Fruit fly (Drosophila melanogaster) whole organism, embryonic: ENCODE results near the gene Cpr62Bc.

ENCODE experiments used
- Ada2b ChIP-seq: fragments of 200-800 bp; sonication (Bioruptor generic); IDR thresholded peaks from 2 replicates; pipeline ENCODE4 v1.3.6; 2022; ENCODE audit warnings: missing biosample characterization, missing genetic modification characterization
- Aef1 ChIP-seq: fragments of 200-800 bp; sonication (Bioruptor generic); IDR thresholded peaks from 3 replicates; pipeline ENCODE4 v1.3.6; 2022; ENCODE audit warnings: missing biosample characterization, missing genetic modification characterization
- Antp ChIP-seq: fragments of 200-800 bp; sonication (Bioruptor generic); optimal IDR thresholded peaks from 3 replicates; lab custom pipeline; 2016; ENCODE audit warnings: missing biosample characterization, missing genetic modification characterization
- CG10209 ChIP-seq: fragments of 200-800 bp; sonication (Bioruptor generic); optimal IDR thresholded peaks from 3 replicates; lab custom pipeline; 2017; ENCODE audit warnings: missing biosample characterization, mild to moderate bottlenecking, missing genetic modification characterization, missing genetic modification reagents
- CG11085 ChIP-seq: fragments of 200-800 bp; sonication (Bioruptor generic); IDR thresholded peaks from 2 replicates; pipeline ENCODE4 v1.3.6; 2022; ENCODE audit warnings: missing biosample characterization, missing genetic modification characterization
- CG11247 ChIP-seq: fragments of 200-800 bp; sonication (Bioruptor generic); IDR thresholded peaks from 2 replicates; pipeline ENCODE4 v1.3.6; 2022; ENCODE audit warnings: missing biosample characterization, missing genetic modification characterization
- CG12236 ChIP-seq: fragments of 200-800 bp; sonication (Bioruptor generic); optimal IDR thresholded peaks from 2 replicates; lab custom pipeline; 2016; ENCODE audit warnings: missing biosample characterization, missing genetic modification characterization
- CG14014 ChIP-seq: fragments of 200-800 bp; sonication (Bioruptor generic); IDR thresholded peaks from 2 replicates; pipeline ENCODE4 v1.3.6; 2022; ENCODE audit warnings: missing biosample characterization, missing genetic modification characterization
- CG17359 ChIP-seq: fragments of 200-800 bp; sonication (Bioruptor generic); optimal IDR thresholded peaks from 3 replicates; lab custom pipeline; 2018; ENCODE audit warnings: missing biosample characterization, mild to moderate bottlenecking, missing genetic modification characterization, moderate library complexity
- CG18011 ChIP-seq: fragments of 200-800 bp; sonication (Bioruptor generic); optimal IDR thresholded peaks from 2 replicates; lab custom pipeline; 2017; ENCODE audit warnings: missing biosample characterization, missing genetic modification characterization, mild to moderate bottlenecking, moderate library complexity, missing genotype
- CG18262 ChIP-seq: fragments of 200-800 bp; optimal IDR thresholded peaks from 3 replicates; lab custom pipeline; 2019; ENCODE audit warnings: missing biosample characterization, mild to moderate bottlenecking, missing genetic modification characterization, moderate library complexity
- CG31224 ChIP-seq: fragments of 200-800 bp; sonication (Bioruptor generic); IDR thresholded peaks from 2 replicates; pipeline ENCODE4 v1.3.6; 2022; ENCODE audit warnings: missing biosample characterization, missing genetic modification characterization
- CG31388 ChIP-seq: fragments of 200-800 bp; sonication (Bioruptor generic); optimal IDR thresholded peaks from 2 replicates; lab custom pipeline; 2016; ENCODE audit warnings: missing biosample characterization, missing genetic modification characterization
- CG3726 ChIP-seq: fragments of 200-800 bp; sonication (Bioruptor generic); IDR thresholded peaks from 3 replicates; pipeline ENCODE4, ENCODE4 v1.3.6; 2022; ENCODE audit warnings: missing biosample characterization, missing genetic modification characterization
- CG4360 ChIP-seq: fragments of 200-800 bp; sonication (Bioruptor generic); IDR thresholded peaks from 2 replicates; pipeline ENCODE4 v1.3.6; 2022; ENCODE audit warnings: missing biosample characterization, missing genetic modification characterization
- CG43689 ChIP-seq: fragments of 200-800 bp; sonication (Bioruptor generic); IDR thresholded peaks from 2 replicates; pipeline ENCODE4 v1.3.6; 2022; ENCODE audit warnings: missing biosample characterization, missing genetic modification characterization
- CG4404 ChIP-seq: fragments of 200-800 bp; sonication (Bioruptor generic); IDR thresholded peaks from 2 replicates; pipeline ENCODE4 v1.3.6; 2022; ENCODE audit warnings: missing biosample characterization, missing genetic modification characterization
- CG6654 ChIP-seq: fragments of 200-800 bp; sonication (Bioruptor generic); optimal IDR thresholded peaks from 2 replicates; lab custom pipeline; 2017; ENCODE audit warnings: missing biosample characterization, mild to moderate bottlenecking, missing genetic modification characterization
- CG6689 ChIP-seq: fragments of 200-800 bp; sonication (Bioruptor generic); IDR thresholded peaks from 2 replicates; pipeline ENCODE4 v1.3.6; 2022; ENCODE audit warnings: missing biosample characterization, missing genetic modification characterization
- CG7357 ChIP-seq: fragments of 200-800 bp; sonication (Bioruptor generic); IDR thresholded peaks from 3 replicates; pipeline ENCODE4 v1.3.6; 2022; ENCODE audit warnings: missing biosample characterization, missing genetic modification characterization
- CG7372 ChIP-seq: fragments of 200-800 bp; sonication (Bioruptor generic); IDR thresholded peaks from 2 replicates; pipeline ENCODE4 v1.3.6; 2022; ENCODE audit warnings: missing biosample characterization, missing genetic modification characterization
- CG8281 ChIP-seq: fragments of 200-800 bp; sonication (Bioruptor generic); optimal IDR thresholded peaks from 2 replicates; lab custom pipeline; 2018; ENCODE audit warnings: missing biosample characterization, mild to moderate bottlenecking, missing genetic modification characterization, moderate library complexity
- CHES-1-like ChIP-seq: fragments of 200-800 bp; sonication (Bioruptor generic); optimal IDR thresholded peaks from 2 replicates; lab custom pipeline; 2016; ENCODE audit warnings: missing biosample characterization, missing genetic modification characterization
- Dip3 ChIP-seq: fragments of 200-800 bp; sonication (Bioruptor generic); optimal IDR thresholded peaks from 3 replicates; lab custom pipeline; 2016; ENCODE audit warnings: missing biosample characterization, missing genetic modification characterization
- E2f1 ChIP-seq: fragments of 200-800 bp; sonication (Bioruptor generic); IDR thresholded peaks from 2 replicates; pipeline ENCODE4 v1.3.6; 2022; ENCODE audit warnings: missing biosample characterization, missing genetic modification characterization
- Gug ChIP-seq: fragments of 200-800 bp; sonication (Bioruptor generic); IDR thresholded peaks from 4 replicates; pipeline ENCODE4 v1.3.6; 2022; ENCODE audit warnings: missing biosample characterization, missing genetic modification characterization
- HHEX ChIP-seq: fragments of 200-800 bp; sonication (Bioruptor generic); optimal IDR thresholded peaks from 3 replicates; lab custom pipeline; 2017; ENCODE audit warnings: missing biosample characterization, mild to moderate bottlenecking, missing genetic modification characterization, missing genetic modification reagents
- Meics ChIP-seq: fragments of 200-800 bp; sonication (Bioruptor generic); optimal IDR thresholded peaks from 2 replicates; lab custom pipeline; 2017; ENCODE audit warnings: missing biosample characterization, mild to moderate bottlenecking, missing genetic modification characterization
- Opbp ChIP-seq: fragments of 200-800 bp; sonication (Bioruptor generic); IDR thresholded peaks from 3 replicates; pipeline ENCODE4 v1.3.6; 2022; ENCODE audit warnings: missing biosample characterization, missing genetic modification characterization; ENCODE audit not compliant: partially characterized antibody
- al ChIP-seq: fragments of 200-800 bp; sonication (Bioruptor generic); IDR thresholded peaks from 2 replicates; pipeline ENCODE4 v1.3.6; 2022; ENCODE audit warnings: missing biosample characterization, missing genetic modification characterization
- ara ChIP-seq: fragments of 200-800 bp; sonication (Bioruptor generic); IDR thresholded peaks from 2 replicates; pipeline ENCODE4 v1.3.6; 2022; ENCODE audit warnings: missing biosample characterization, missing genetic modification characterization
- ase ChIP-seq: fragments of 200-800 bp; sonication (Bioruptor generic); IDR thresholded peaks from 3 replicates; pipeline ENCODE4 v1.3.6; 2022; ENCODE audit warnings: missing biosample characterization, missing genetic modification characterization
- cwo ChIP-seq: fragments of 200-800 bp; sonication (Bioruptor generic); optimal IDR thresholded peaks from 3 replicates; lab custom pipeline; 2017; ENCODE audit warnings: missing biosample characterization, missing genetic modification characterization, mild to moderate bottlenecking, moderate library complexity, missing genetic modification reagents
- dmrt99B ChIP-seq: fragments of 200-800 bp; sonication (Bioruptor generic); optimal IDR thresholded peaks from 2 replicates; lab custom pipeline; 2018; ENCODE audit warnings: missing biosample characterization, mild to moderate bottlenecking, missing genetic modification characterization, moderate library complexity
- dysf ChIP-seq: fragments of 200-800 bp; sonication (Bioruptor generic); IDR thresholded peaks from 3 replicates; pipeline ENCODE4 v1.3.6; 2022; ENCODE audit warnings: missing biosample characterization, missing genetic modification characterization
- exex ChIP-seq: fragments of 200-800 bp; sonication (Bioruptor generic); optimal IDR thresholded peaks from 4 replicates; lab custom pipeline; 2018; ENCODE audit warnings: missing biosample characterization, mild to moderate bottlenecking, missing genetic modification characterization, moderate library complexity
- eyg ChIP-seq: fragments of 200-800 bp; sonication (Bioruptor generic); optimal IDR thresholded peaks from 3 replicates; lab custom pipeline; 2016; ENCODE audit warnings: missing biosample characterization, missing genetic modification characterization
- nerfin-1 ChIP-seq: fragments of 200-800 bp; sonication (Bioruptor generic); optimal IDR thresholded peaks from 3 replicates; lab custom pipeline; 2019; ENCODE audit warnings: missing biosample characterization, mild to moderate bottlenecking, missing genetic modification characterization, moderate library complexity
- odd ChIP-seq: fragments of 200-800 bp; sonication (Bioruptor generic); optimal IDR thresholded peaks from 2 replicates; lab custom pipeline; 2017; ENCODE audit warnings: missing biosample characterization, mild to moderate bottlenecking, missing genetic modification characterization
- pan ChIP-seq, 4 experiments: fragments of >200 bp in 3 of 4; fragments of 200-800 bp in 1 of 4; sonication (Bioruptor generic) in 1 of 4; optimal IDR thresholded peaks in 3 of 4; IDR thresholded peaks in 1 of 4; 2 replicates each; pipeline versions ENCODE4 v1.3.6 to Lab custom; 2017 to 2022; ENCODE audit warnings: missing biosample characterization in 2 of 4, missing genetic modification characterization in 2 of 4, mixed read lengths in 1 of 4
- pb ChIP-seq: fragments of 200-800 bp; sonication (Bioruptor generic); optimal IDR thresholded peaks from 3 replicates; lab custom pipeline; 2016; ENCODE audit warnings: missing biosample characterization, missing genetic modification characterization
- peb ChIP-seq: fragments of 200-800 bp; sonication (Bioruptor generic); IDR thresholded peaks from 2 replicates; pipeline ENCODE4 v1.3.6; 2022; ENCODE audit warnings: missing biosample characterization, missing genetic modification characterization
- sim ChIP-seq: fragments of 200-800 bp; sonication (Bioruptor generic); IDR thresholded peaks from 2 replicates; pipeline ENCODE4 v1.3.6; 2022; ENCODE audit warnings: missing biosample characterization, missing genetic modification characterization
- slbo ChIP-seq: fragments of 200-800 bp; sonication (Bioruptor generic); IDR thresholded peaks from 2 replicates; pipeline ENCODE4 v1.3.6; 2022; ENCODE audit warnings: missing biosample characterization, missing genetic modification characterization
- sob ChIP-seq: fragments of 200-800 bp; sonication (Bioruptor generic); IDR thresholded peaks from 2 replicates; pipeline ENCODE4 v1.3.6; 2022; ENCODE audit warnings: missing biosample characterization, missing genetic modification characterization
- stwl ChIP-seq: fragments of 200-800 bp; sonication (Bioruptor generic); optimal IDR thresholded peaks from 3 replicates; lab custom pipeline; 2018; ENCODE audit warnings: missing biosample characterization, mild to moderate bottlenecking, missing genetic modification characterization, moderate library complexity
- tap ChIP-seq: fragments of 200-800 bp; optimal IDR thresholded peaks from 3 replicates; lab custom pipeline; 2019; ENCODE audit warnings: missing biosample characterization, mild to moderate bottlenecking, missing genetic modification characterization, moderate library complexity
- tgo ChIP-seq: fragments of 200-800 bp; sonication (Bioruptor generic); IDR thresholded peaks from 3 replicates; pipeline ENCODE4 v1.3.6; 2022; ENCODE audit warnings: missing biosample characterization, missing genetic modification characterization
- z ChIP-seq: fragments of 200-800 bp; sonication (Bioruptor generic); IDR thresholded peaks from 3 replicates; pipeline ENCODE4 v1.3.6; 2022; ENCODE audit warnings: missing biosample characterization, missing genetic modification characterization
- zfh1 ChIP-seq: fragments of 200-800 bp; sonication (Bioruptor generic); IDR thresholded peaks from 3 replicates; pipeline ENCODE4 v1.3.6; 2022; ENCODE audit warnings: missing biosample characterization, missing genetic modification characterization

The Cpr62Bc gene

dm6 chr3L:1868841-1869240 is 27.0 kb upstream of the Cpr62Bc start:
- TF ChIP-seq cwo (GFP tag; lab: Kevin White, UChicago): peak; percentile 2
- TF ChIP-seq nerfin-1 (tag; lab: Kevin White, UChicago): no peak
- 0 out of 2 replicates have a peak, but pooled peaks have one; percentile 25 for TF ChIP-seq CG11085 (GFP tag; lab: Robert Waterston, UW)
- TF ChIP-seq CG4404: no peak
- TF ChIP-seq tap (tag; lab: Kevin White, UChicago): peak; percentile 65
- no peak for TF ChIP-seq Ada2b
- peak; percentile 29; the same call in 1 of the 2 replicates for TF ChIP-seq peb
- TF ChIP-seq Gug (GFP tag; lab: Robert Waterston, UW): peak; percentile 53; the same call in 3 of the 4 replicates
- no peak for TF ChIP-seq CG6654 (GFP tag; lab: Kevin White, UChicago)
- no peak for TF ChIP-seq pb (GFP tag; lab: Kevin White, UChicago)
- TF ChIP-seq Antp: no peak
- no peak for TF ChIP-seq CG12236 (GFP tag; lab: Kevin White, UChicago)
- TF ChIP-seq ase (GFP tag; lab: Robert Waterston, UW): 0 out of 3 replicates have a peak, but pooled peaks have one; percentile 17
- TF ChIP-seq Dip3 (GFP tag; lab: Kevin White, UChicago): no peak
- TF ChIP-seq CG31388 (GFP tag; lab: Kevin White, UChicago): no peak
- no peak for TF ChIP-seq pan (optimal IDR thresholded peaks at IDR 0.05; lab: Kevin White, UChicago)
- TF ChIP-seq pan (GFP tag; optimal IDR thresholded peaks at IDR 0.05 in 1 of 2, IDR thresholded peaks at IDR 0.05 in 1 of 2): peak in 1 of 2 experiments; percentile 61
- TF ChIP-seq dmrt99B: peak; percentile 67
- no peak for TF ChIP-seq CG43689 (GFP tag; lab: Robert Waterston, UW)
- TF ChIP-seq CG7357 (GFP tag; lab: Robert Waterston, UW): peak; percentile 63
- TF ChIP-seq tgo (GFP tag; lab: Robert Waterston, UW): peak; percentile 63
- peak; percentile 41; the same call in 1 of the 2 replicates for TF ChIP-seq al (GFP tag; lab: Robert Waterston, UW)
- peak; percentile 45 for TF ChIP-seq HHEX (GFP tag; lab: Kevin White, UChicago)
- TF ChIP-seq Aef1 (GFP tag; lab: Robert Waterston, UW): no peak
- peak; percentile 54; the same call in 1 of the 2 replicates for TF ChIP-seq E2f1 (GFP tag; lab: Robert Waterston, UW)
- TF ChIP-seq CG31224 (GFP tag; lab: Robert Waterston, UW): 0 out of 2 replicates have a peak, but pooled peaks have one; percentile 22
- peak; percentile 31 for TF ChIP-seq exex
- TF ChIP-seq eyg (GFP tag; lab: Kevin White, UChicago): no peak
- TF ChIP-seq CG17359 (tag; lab: Kevin White, UChicago): peak; percentile 60
- TF ChIP-seq CG18011 (GFP tag; lab: Kevin White, UChicago): no peak
- TF ChIP-seq CG3726: 0 out of 3 replicates have a peak, but pooled peaks have one; percentile 26
- no peak for TF ChIP-seq CG8281 (tag; lab: Kevin White, UChicago)
- peak; percentile 66 for TF ChIP-seq CG18262 (tag; lab: Kevin White, UChicago)
- TF ChIP-seq sob (GFP tag; lab: Robert Waterston, UW): peak; percentile 74
- no peak for TF ChIP-seq Opbp (GFP tag; lab: Robert Waterston, UW)
- no peak; the same call in 1 of the 2 replicates for TF ChIP-seq CG4360 (GFP tag; lab: Robert Waterston, UW)
- TF ChIP-seq ara (GFP tag; lab: Robert Waterston, UW): peak; percentile 48; the same call in 1 of the 2 replicates
- peak; percentile 46 for TF ChIP-seq Meics (GFP tag; lab: Kevin White, UChicago)
- 0 out of 3 replicates have a peak, but pooled peaks have one; percentile 14 for TF ChIP-seq z (GFP tag; lab: Robert Waterston, UW)
- no peak for TF ChIP-seq stwl (tag; lab: Kevin White, UChicago)
- TF ChIP-seq CHES-1-like (GFP tag; lab: Kevin White, UChicago): no peak
- TF ChIP-seq CG11247: peak; percentile 19; the same call in 1 of the 2 replicates
- TF ChIP-seq zfh1 (GFP tag; lab: Robert Waterston, UW): peak; percentile 68; the same call in 2 of the 3 replicates
- TF ChIP-seq slbo (GFP tag; lab: Robert Waterston, UW): 0 out of 2 replicates have a peak, but pooled peaks have one; percentile 17
- peak; percentile 78 for TF ChIP-seq dysf (GFP tag; lab: Robert Waterston, UW)
- TF ChIP-seq CG6689 (GFP tag; lab: Robert Waterston, UW): peak; percentile 55
- 0 out of 2 replicates have a peak, but pooled peaks have one; percentile 20 for TF ChIP-seq sim
- TF ChIP-seq CG7372 (GFP tag; lab: Robert Waterston, UW): 0 out of 2 replicates have a peak, but pooled peaks have one; percentile 39
- TF ChIP-seq CG14014 (GFP tag; lab: Robert Waterston, UW): peak; percentile 40; the same call in 1 of the 2 replicates
- TF ChIP-seq odd: no peak
- no peak for TF ChIP-seq CG10209 (GFP tag; lab: Kevin White, UChicago)
